Worm (Caenorhabditis elegans) whole organism, L3 larva: ENCODE data around the gene gfi-3.

ENCODE experiments used
- R02D3.7 ChIP-seq: fragments of 150-350 bp; optimal IDR thresholded peaks from 2 replicates; lab custom pipeline; 2014; ENCODE audit warnings: missing biosample characterization, missing genetic modification characterization
- ZK546.5 ChIP-seq: sonication (generic microtip); optimal IDR thresholded peaks from 2 replicates; lab custom pipeline; 2017; ENCODE audit warnings: missing biosample characterization, missing genetic modification characterization
- ama-1 ChIP-seq: fragments of 150-350 bp; optimal IDR thresholded peaks from 2 replicates; lab custom pipeline; 2018
- ceh-16 ChIP-seq: sonication (generic microtip); optimal IDR thresholded peaks from 2 replicates; lab custom pipeline; 2017; ENCODE audit warnings: missing biosample characterization, missing genetic modification characterization
- ceh-28 ChIP-seq: fragments of 150-350 bp; optimal IDR thresholded peaks from 2 replicates; lab custom pipeline; 2014; ENCODE audit warnings: missing biosample characterization, missing genetic modification reagents, missing genetic modification characterization
- ceh-82 ChIP-seq: fragments of 150-350 bp; optimal IDR thresholded peaks from 2 replicates; lab custom pipeline; 2014; ENCODE audit warnings: missing biosample characterization, missing genetic modification characterization
- daf-12 ChIP-seq: fragments of 150-350 bp; optimal IDR thresholded peaks from 2 replicates; lab custom pipeline; 2014; ENCODE audit warnings: missing biosample characterization, missing genetic modification reagents, missing genetic modification characterization
- egl-5 ChIP-seq: fragments of 150-350 bp; optimal IDR thresholded peaks from 2 replicates; lab custom pipeline; 2017; ENCODE audit warnings: missing biosample characterization, missing genetic modification reagents, missing genetic modification characterization, inconsistent platforms
- elt-1 ChIP-seq: fragments of 150-350 bp; optimal IDR thresholded peaks from 2 replicates; lab custom pipeline; 2014; ENCODE audit warnings: missing biosample characterization, missing genetic modification characterization
- elt-2 ChIP-seq: sonication (generic microtip); optimal IDR thresholded peaks from 2 replicates; lab custom pipeline; 2016; ENCODE audit warnings: missing genetic modification reagents, mild to moderate bottlenecking, missing genetic modification characterization, missing compliant biosample characterization
- fkh-2 ChIP-seq: fragments of 150-350 bp; optimal IDR thresholded peaks from 2 replicates; lab custom pipeline; 2014; ENCODE audit warnings: missing biosample characterization, missing genetic modification reagents, missing genetic modification characterization
- fos-1 ChIP-seq: fragments of 150-350 bp; optimal IDR thresholded peaks from 2 replicates; lab custom pipeline; 2014; ENCODE audit warnings: missing biosample characterization, missing genetic modification characterization
- hmg-11 ChIP-seq: sonication (generic microtip); optimal IDR thresholded peaks from 2 replicates; lab custom pipeline; 2016; ENCODE audit warnings: missing genetic modification characterization, missing compliant biosample characterization
- jun-1 ChIP-seq: fragments of 150-350 bp; optimal IDR thresholded peaks from 2 replicates; lab custom pipeline; 2014; ENCODE audit warnings: missing biosample characterization, missing genetic modification reagents, missing genetic modification characterization
- lin-15B ChIP-seq: fragments of 150-350 bp; optimal IDR thresholded peaks from 2 replicates; lab custom pipeline; 2014; ENCODE audit warnings: missing biosample characterization, missing genetic modification characterization
- lin-39 ChIP-seq: fragments of 150-350 bp; optimal IDR thresholded peaks from 2 replicates; lab custom pipeline; 2018; ENCODE audit warnings: missing biosample characterization, missing genetic modification reagents, missing genetic modification characterization
- lsy-12 ChIP-seq: sonication (generic microtip); optimal IDR thresholded peaks from 2 replicates; lab custom pipeline; 2016; ENCODE audit warnings: mild to moderate bottlenecking, missing genetic modification characterization, missing compliant biosample characterization
- mdl-1 ChIP-seq: fragments of 150-350 bp; optimal IDR thresholded peaks from 2 replicates; lab custom pipeline; 2014; ENCODE audit warnings: missing biosample characterization, missing genetic modification characterization
- nfya-1 ChIP-seq: sonication (generic microtip); optimal IDR thresholded peaks from 2 replicates; lab custom pipeline; 2017; ENCODE audit warnings: missing genetic modification characterization, mild to moderate bottlenecking, missing compliant biosample characterization, antibody characterized with exemption, moderate library complexity; ENCODE audit not compliant: insufficient read depth
- nhr-11 ChIP-seq: fragments of 150-350 bp; optimal IDR thresholded peaks from 2 replicates; lab custom pipeline; 2014; ENCODE audit warnings: missing biosample characterization, missing genetic modification characterization
- nhr-12 ChIP-seq: fragments of 150-350 bp; optimal IDR thresholded peaks from 2 replicates; lab custom pipeline; 2014; ENCODE audit warnings: missing biosample characterization, missing genetic modification characterization
- nhr-23 ChIP-seq: fragments of 150-350 bp; optimal IDR thresholded peaks from 2 replicates; lab custom pipeline; 2014; ENCODE audit warnings: missing biosample characterization, missing genetic modification reagents, missing genetic modification characterization
- nhr-237 ChIP-seq: fragments of 150-350 bp; optimal IDR thresholded peaks from 2 replicates; lab custom pipeline; 2014; ENCODE audit warnings: missing biosample characterization, missing genetic modification characterization
- nhr-25 ChIP-seq: sonication (generic microtip); optimal IDR thresholded peaks from 2 replicates; lab custom pipeline; 2017; ENCODE audit warnings: missing biosample characterization, missing genetic modification characterization
- nhr-28 ChIP-seq: fragments of 150-350 bp; optimal IDR thresholded peaks from 2 replicates; lab custom pipeline; 2014; ENCODE audit warnings: missing biosample characterization, missing genetic modification characterization
- nhr-43 ChIP-seq: sonication (generic microtip); optimal IDR thresholded peaks from 2 replicates; lab custom pipeline; 2016; ENCODE audit warnings: mild to moderate bottlenecking, missing genetic modification characterization, missing compliant biosample characterization; ENCODE audit not compliant: poor library complexity, severe bottlenecking
- pha-4 ChIP-seq: fragments of 150-350 bp; optimal IDR thresholded peaks from 2 replicates; lab custom pipeline; 2014; ENCODE audit warnings: missing biosample characterization, missing genetic modification reagents, missing genetic modification characterization
- pqm-1 ChIP-seq: fragments of 150-350 bp; optimal IDR thresholded peaks from 2 replicates; lab custom pipeline; 2017; ENCODE audit warnings: missing biosample characterization, missing genetic modification characterization, inconsistent platforms
- sea-2 ChIP-seq: fragments of 150-350 bp; sonication (generic microtip); optimal IDR thresholded peaks from 4 replicates; lab custom pipeline; 2014; ENCODE audit warnings: missing biosample characterization, missing genetic modification reagents, missing genetic modification characterization
- skn-1 ChIP-seq: fragments of 150-350 bp; optimal IDR thresholded peaks from 2 replicates; lab custom pipeline; 2014; ENCODE audit warnings: missing biosample characterization, missing genetic modification characterization
- snpc-4 ChIP-seq: fragments of 150-350 bp; optimal IDR thresholded peaks from 2 replicates; lab custom pipeline; 2014; ENCODE audit warnings: missing biosample characterization, missing genetic modification characterization
- tbx-2 ChIP-seq: sonication (generic microtip); optimal IDR thresholded peaks from 2 replicates; lab custom pipeline; 2016; ENCODE audit warnings: mild to moderate bottlenecking, missing genetic modification characterization, missing compliant biosample characterization
- unc-39 ChIP-seq: sonication (generic microtip); optimal IDR thresholded peaks from 4 replicates; lab custom pipeline; 2017; ENCODE audit warnings: missing biosample characterization, missing genetic modification characterization
- unc-62 ChIP-seq: fragments of 150-350 bp; sonication (generic microtip); optimal IDR thresholded peaks from 4 replicates; lab custom pipeline; 2014; ENCODE audit warnings: missing biosample characterization, missing genetic modification reagents, missing genetic modification characterization
- ztf-11 ChIP-seq: fragments of 150-350 bp; optimal IDR thresholded peaks from 2 replicates; lab custom pipeline; 2014; ENCODE audit warnings: missing biosample characterization, missing genetic modification characterization
- ztf-4 ChIP-seq: fragments of 150-350 bp; optimal IDR thresholded peaks from 2 replicates; lab custom pipeline; 2014; ENCODE audit warnings: missing biosample characterization, missing genetic modification characterization

The gfi-3 gene

DNA sequence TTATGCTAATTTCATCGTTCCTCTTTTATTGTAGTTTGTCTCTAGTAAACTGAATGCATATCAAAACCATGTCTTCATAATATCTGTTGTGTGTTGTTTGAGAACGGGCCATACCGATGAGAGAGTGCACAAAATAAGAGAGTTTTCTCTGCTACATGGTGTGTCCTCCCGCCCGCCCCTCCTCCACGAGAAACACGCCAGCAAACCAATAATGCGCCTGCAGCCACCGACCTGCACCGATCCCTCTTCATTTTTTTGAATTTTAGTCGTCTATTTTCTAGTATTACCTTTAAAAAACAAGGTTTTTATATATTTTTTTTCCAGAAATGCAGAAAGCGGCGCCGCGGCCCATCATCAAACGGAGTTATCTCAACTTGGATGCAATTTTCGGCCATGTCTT lies at the start of gene gfi-3:
Gene gfi-3, plus strand, starts transcription at position 325 of the 400 bp plus-strand sequence.
- TF ChIP-seq pha-4 (tag; lab: Kevin White, UChicago), result peak; percentile 85
- peak; percentile 40 for TF ChIP-seq nhr-11
- peak; percentile 93 for TF ChIP-seq snpc-4 (tag; lab: Kevin White, UChicago)
- TF ChIP-seq unc-39 (tag; lab: Kevin White, UChicago), result no peak
- TF ChIP-seq ceh-28 (tag; lab: Kevin White, UChicago), result peak; percentile 70
- peak; percentile 90 for TF ChIP-seq lin-39 (tag; lab: Kevin White, UChicago)
- TF ChIP-seq fos-1, result no peak
- no peak for TF ChIP-seq ZK546.5 (tag; lab: Kevin White, UChicago)
- TF ChIP-seq tbx-2, result peak; percentile 57
- peak; percentile 17 for TF ChIP-seq elt-1 (tag; lab: Kevin White, UChicago)
- TF ChIP-seq R02D3.7 (tag; lab: Kevin White, UChicago), result peak; percentile 51
- TF ChIP-seq skn-1 (tag; lab: Kevin White, UChicago), result peak; percentile 55
- TF ChIP-seq ztf-4, result no peak
- no peak for TF ChIP-seq ztf-11 (tag; lab: Kevin White, UChicago)
- TF ChIP-seq ceh-16 (tag; lab: Kevin White, UChicago), result no peak
- TF ChIP-seq nhr-23 (tag; lab: Kevin White, UChicago), result peak; percentile 86
- TF ChIP-seq ceh-82, result peak; percentile 13
- peak; percentile 80 for TF ChIP-seq nfya-1 (tag; lab: Kevin White, UChicago)
- TF ChIP-seq sea-2 (GFP tag; lab: Kevin White, UChicago), result no peak
- TF ChIP-seq elt-2 (tag; lab: Kevin White, UChicago), result peak; percentile 61
- TF ChIP-seq lsy-12 (tag; lab: Kevin White, UChicago), result no peak
- TF ChIP-seq nhr-25 (tag; lab: Kevin White, UChicago), result peak; percentile 83
- TF ChIP-seq jun-1 (tag; lab: Kevin White, UChicago), result peak; percentile 53
- peak; percentile 51 for TF ChIP-seq lin-15B
- TF ChIP-seq hmg-11 (tag; lab: Kevin White, UChicago), result peak; percentile 74
- TF ChIP-seq daf-12 (tag; lab: Kevin White, UChicago), result no peak
- peak; percentile 75 for TF ChIP-seq nhr-43 (tag; lab: Kevin White, UChicago)

DNA sequence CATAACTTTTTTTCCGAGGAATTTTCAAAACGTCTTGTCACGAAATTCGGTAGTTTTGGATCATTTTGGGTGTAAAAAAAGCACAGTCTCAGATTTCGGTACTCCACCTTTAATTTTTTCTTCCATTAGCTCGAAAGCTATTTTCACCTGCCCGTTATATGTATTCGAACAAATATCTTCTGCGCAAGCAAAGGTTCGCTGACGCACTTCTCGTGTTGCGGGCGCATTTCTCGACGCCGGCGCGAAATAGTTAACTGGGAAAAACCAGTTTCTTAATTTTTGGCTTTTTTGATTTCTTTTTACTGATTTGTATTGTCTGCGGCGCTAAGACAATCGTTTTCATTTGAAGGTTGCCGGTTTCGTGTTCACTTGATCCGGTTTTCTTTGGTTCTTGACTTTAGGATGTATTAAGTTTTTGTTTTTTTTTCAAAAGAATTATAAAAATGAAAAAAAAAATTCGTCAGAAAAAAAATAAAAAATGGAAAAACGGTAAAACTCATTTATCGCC lies 44.7 kb upstream of the gfi-3 start:
- TF ChIP-seq fkh-2 (tag; lab: Kevin White, UChicago), result no peak
- TF ChIP-seq pqm-1, result no peak

- peak; percentile 16 for TF ChIP-seq nfya-1 (tag; lab: Kevin White, UChicago)
- peak; percentile 59 for TF ChIP-seq nhr-43 (tag; lab: Kevin White, UChicago)
- TF ChIP-seq, all 47 proteins: peak for 2; not testable (repeated sequence) for 45
These were observed 42.6 kb upstream of the gfi-3 start for ce11 chrX:14437806-14438205.

DNA sequence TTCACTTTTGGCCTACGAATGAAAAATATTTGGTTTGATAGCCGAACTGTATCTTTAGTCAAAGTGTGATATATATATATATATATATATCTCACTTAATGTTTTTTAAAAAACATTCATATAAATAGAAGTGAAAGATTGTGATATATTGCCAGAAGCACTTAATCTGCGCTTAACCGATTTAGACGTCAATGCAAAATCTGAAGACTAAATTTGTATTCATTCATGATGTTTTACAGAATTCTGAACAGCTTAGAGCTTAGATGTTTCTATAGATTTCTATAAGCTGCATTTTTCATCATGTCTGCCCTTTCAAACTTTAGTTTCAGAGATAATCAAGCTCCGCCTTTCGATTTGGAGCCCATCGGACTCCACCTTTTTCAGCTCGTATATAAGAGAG lies 38.1 kb upstream of the gfi-3 start, which contains the start of gene F23D12.3:
Gene F23D12.3, plus strand, starts transcription at position 301 of the 400 bp plus-strand sequence.
- TF ChIP-seq unc-62, result no peak
- no peak for TF ChIP-seq nhr-43 (tag; lab: Kevin White, UChicago)
- TF ChIP-seq mdl-1, result no peak
- no peak for TF ChIP-seq lsy-12 (tag; lab: Kevin White, UChicago)
- TF ChIP-seq nhr-237 (tag; lab: Kevin White, UChicago), result no peak
- no peak for TF ChIP-seq skn-1 (tag; lab: Kevin White, UChicago)
- TF ChIP-seq ceh-16 (tag; lab: Kevin White, UChicago), result no peak
- TF ChIP-seq ama-1, result no peak
- no peak for TF ChIP-seq jun-1 (tag; lab: Kevin White, UChicago)
- TF ChIP-seq nhr-28 (tag; lab: Kevin White, UChicago), result no peak
- TF ChIP-seq egl-5 (tag; lab: Kevin White, UChicago), result no peak
- TF ChIP-seq R02D3.7 (tag; lab: Kevin White, UChicago), result no peak
- no peak for TF ChIP-seq nhr-12 (tag; lab: Kevin White, UChicago)
- TF ChIP-seq pha-4 (tag; lab: Kevin White, UChicago), result no peak
- TF ChIP-seq elt-2 (tag; lab: Kevin White, UChicago), result no peak
- TF ChIP-seq fos-1, result no peak
